Worm (Caenorhabditis elegans) whole organism, early embryonic: ENCODE results near the gene stg-1.
A peak's percentile ranks its signal among the peaks of the same experiment; 100 is the strongest.
"Not testable (repeated sequence)": the region's sequence is repeated elsewhere in the genome, so short reads cannot be mapped to it uniquely, and the experiment has no call there.

Source experiments
- B0310.2 ChIP-seq: sonication (generic microtip); optimal IDR thresholded peaks from 2 replicates; lab custom pipeline; 2016; ENCODE audit warnings: mild to moderate bottlenecking, missing genetic modification characterization, missing compliant biosample characterization
- F13C5.2 ChIP-seq: sonication (generic microtip); optimal IDR thresholded peaks from 2 replicates; lab custom pipeline; 2017; ENCODE audit warnings: mild to moderate bottlenecking, missing genetic modification characterization, inconsistent platforms, missing compliant biosample characterization
- aly-1 ChIP-seq: sonication (generic microtip); optimal IDR thresholded peaks from 2 replicates; lab custom pipeline; 2016; ENCODE audit warnings: missing genetic modification characterization, missing compliant biosample characterization
- ama-1 ChIP-seq: fragments of 150-350 bp; optimal IDR thresholded peaks from 2 replicates; lab custom pipeline; 2014
- ceh-13 ChIP-seq: fragments of 200-800 bp; sonication (Bioruptor generic); optimal IDR thresholded peaks from 2 replicates; lab custom pipeline; 2018; ENCODE audit warnings: mild to moderate bottlenecking, missing genetic modification characterization, missing compliant biosample characterization
- ceh-36 ChIP-seq: sonication (generic microtip); optimal IDR thresholded peaks from 2 replicates; lab custom pipeline; 2016; ENCODE audit warnings: missing genetic modification characterization, inconsistent platforms, missing compliant biosample characterization
- hmbx-1 ChIP-seq: sonication (generic microtip); optimal IDR thresholded peaks from 2 replicates; lab custom pipeline; 2016; ENCODE audit warnings: mild to moderate bottlenecking, missing genetic modification characterization, missing compliant biosample characterization
- hmg-4 ChIP-seq: fragments of 200-800 bp; sonication (Bioruptor generic); optimal IDR thresholded peaks from 2 replicates; lab custom pipeline; 2018; ENCODE audit warnings: mild to moderate bottlenecking, missing genetic modification characterization, missing compliant biosample characterization
- hnd-1 ChIP-seq: sonication (generic microtip); optimal IDR thresholded peaks from 2 replicates; lab custom pipeline; 2016; ENCODE audit warnings: missing genetic modification characterization, missing compliant biosample characterization
- pes-1 ChIP-seq: fragments of 200-800 bp; sonication (Bioruptor generic); IDR thresholded peaks from 2 replicates; pipeline ENCODE4 v1.3.6; 2022; ENCODE audit warnings: missing genetic modification reagents, missing genetic modification characterization, missing compliant biosample characterization
- scrt-1 ChIP-seq: fragments of 200-800 bp; sonication (Bioruptor generic); IDR thresholded peaks from 2 replicates; pipeline ENCODE4 v1.3.6; 2022; ENCODE audit warnings: missing genetic modification characterization, missing compliant biosample characterization
- sea-1 ChIP-seq: fragments of 200-800 bp; sonication (Bioruptor generic); conservative IDR thresholded peaks from 2 replicates; pipeline ENCODE4 v1.3.6; 2022; ENCODE audit warnings: missing genetic modification characterization, missing compliant biosample characterization
- tbx-37 ChIP-seq: fragments of 200-800 bp; sonication (Bioruptor generic); conservative IDR thresholded peaks from 2 replicates; pipeline ENCODE4 v1.3.6; 2022; ENCODE audit warnings: missing genetic modification reagents, missing genetic modification characterization, missing compliant biosample characterization
- tra-4 ChIP-seq: sonication (generic microtip); optimal IDR thresholded peaks from 2 replicates; lab custom pipeline; 2017; ENCODE audit warnings: missing genetic modification characterization, missing compliant biosample characterization

ce11 chrII:10034769-10035168 lies 25.7 kb downstream of the stg-1 start:
- not testable (repeated sequence) for TF ChIP-seq hmg-4 (GFP tag; lab: Kevin White, UChicago); hmbx-1 (tag; lab: Kevin White, UChicago); ama-1; hnd-1; B0310.2 (tag; lab: Kevin White, UChicago); ceh-36 (tag; lab: Kevin White, UChicago); F13C5.2 (tag; lab: Kevin White, UChicago); tra-4 (tag; lab: Kevin White, UChicago); ceh-13; aly-1 (tag; lab: Kevin White, UChicago)
- TF ChIP-seq pes-1 (GFP tag; lab: Robert Waterston, UW) (peak; percentile 81), tbx-37 (GFP tag; lab: Robert Waterston, UW) (peak; percentile 49; the same call in 1 of the 2 replicates), sea-1 (GFP tag; lab: Robert Waterston, UW) (peak; percentile 63; the same call in 1 of the 2 replicates), scrt-1 (peak; percentile 66; the same call in 1 of the 2 replicates)
